Worm (Caenorhabditis elegans): ENCODE results near the gene nlp-101.

ce11 chrX:7888915-7889314 lies 50.2 kb downstream of the nlp-101 start, which contains the start of gene C39D10.2:
- no peak for TF ChIP-seq nhr-237 (tag; optimal IDR thresholded peaks at IDR 0.05)
- TF ChIP-seq ZK546.5 (tag; optimal IDR thresholded peaks at IDR 0.05) = no peak
- no peak for TF ChIP-seq aly-2 (tag; optimal IDR thresholded peaks at IDR 0.05)
- no peak for TF ChIP-seq elt-3 (tag; optimal IDR thresholded peaks at IDR 0.05)
- no peak for TF ChIP-seq nfya-1 (tag; optimal IDR thresholded peaks at IDR 0.05; ENCODE audit: insufficient read depth)
- TF ChIP-seq snpc-4 (tag; optimal IDR thresholded peaks at IDR 0.05) = no peak
